Fruit fly (Drosophila melanogaster) whole organism, embryonic: Measurements from ENCODE around the gene HipHop.

Experiments
- Asciz ChIP-seq: fragments of 200-800 bp; sonication (Bioruptor generic); optimal IDR thresholded peaks from 2 replicates; lab custom pipeline; 2017; ENCODE audit warnings: missing biosample characterization, mild to moderate bottlenecking, missing genetic modification characterization, missing genetic modification reagents
- CG10321 ChIP-seq: fragments of 200-800 bp; sonication (Bioruptor generic); IDR thresholded peaks from 2 replicates; pipeline ENCODE4 v1.3.6; 2022; ENCODE audit warnings: missing biosample characterization, missing genetic modification characterization
- CG10462 ChIP-seq: fragments of 200-800 bp; sonication (Bioruptor generic); optimal IDR thresholded peaks from 2 replicates; lab custom pipeline; 2016; ENCODE audit warnings: missing biosample characterization, missing genetic modification characterization
- CG11696 ChIP-seq: fragments of 200-800 bp; sonication (Bioruptor generic); IDR thresholded peaks from 2 replicates; pipeline ENCODE4 v1.3.6; 2022; ENCODE audit warnings: missing biosample characterization, missing genetic modification characterization
- CG1233 ChIP-seq: fragments of 200-800 bp; sonication (Bioruptor generic); optimal IDR thresholded peaks from 4 replicates; lab custom pipeline; 2018; ENCODE audit warnings: missing biosample characterization, mild to moderate bottlenecking, missing genetic modification characterization
- CG14667 ChIP-seq: fragments of 200-800 bp; sonication (Bioruptor generic); IDR thresholded peaks from 2 replicates; pipeline ENCODE4 v1.3.6; 2022; ENCODE audit warnings: missing biosample characterization, missing genetic modification characterization
- CG14860 ChIP-seq: fragments of 200-800 bp; sonication (Bioruptor generic); IDR thresholded peaks from 3 replicates; pipeline ENCODE4 v1.3.6; 2022; ENCODE audit warnings: missing biosample characterization, missing genetic modification characterization; ENCODE audit not compliant: partially characterized antibody
- CG1529 ChIP-seq: fragments of 200-800 bp; sonication (Bioruptor generic); optimal IDR thresholded peaks from 3 replicates; lab custom pipeline; 2018; ENCODE audit warnings: missing biosample characterization, missing genetic modification characterization
- CG2120 ChIP-seq: fragments of 200-800 bp; sonication (Bioruptor generic); optimal IDR thresholded peaks from 3 replicates; lab custom pipeline; 2016; ENCODE audit warnings: missing biosample characterization, missing genetic modification characterization
- CG2199 ChIP-seq: fragments of 200-800 bp; sonication (Bioruptor generic); IDR thresholded peaks from 3 replicates; pipeline ENCODE4 v1.3.6; 2022; ENCODE audit warnings: missing biosample characterization, missing genetic modification characterization
- CG30020 ChIP-seq: fragments of 200-800 bp; optimal IDR thresholded peaks from 2 replicates; lab custom pipeline; 2019; ENCODE audit warnings: missing biosample characterization, mild to moderate bottlenecking, missing genetic modification characterization, moderate library complexity
- CG31224 ChIP-seq: fragments of 200-800 bp; sonication (Bioruptor generic); IDR thresholded peaks from 2 replicates; pipeline ENCODE4 v1.3.6; 2022; ENCODE audit warnings: missing biosample characterization, missing genetic modification characterization
- CG31365 ChIP-seq: fragments of 200-800 bp; sonication (Bioruptor generic); optimal IDR thresholded peaks from 2 replicates; lab custom pipeline; 2018; ENCODE audit warnings: missing biosample characterization, mild to moderate bottlenecking, missing genetic modification characterization
- CG31388 ChIP-seq: fragments of 200-800 bp; sonication (Bioruptor generic); optimal IDR thresholded peaks from 2 replicates; lab custom pipeline; 2016; ENCODE audit warnings: missing biosample characterization, missing genetic modification characterization
- CG34376 ChIP-seq: fragments of 200-800 bp; sonication (Bioruptor generic); optimal IDR thresholded peaks from 2 replicates; lab custom pipeline; 2018; ENCODE audit warnings: missing biosample characterization, mild to moderate bottlenecking, missing genetic modification characterization
- CG4360 ChIP-seq: fragments of 200-800 bp; sonication (Bioruptor generic); IDR thresholded peaks from 2 replicates; pipeline ENCODE4 v1.3.6; 2022; ENCODE audit warnings: missing biosample characterization, missing genetic modification characterization
- CG4730 ChIP-seq: fragments of 200-800 bp; sonication (Bioruptor generic); IDR thresholded peaks from 2 replicates; pipeline ENCODE4 v1.3.6; 2022; ENCODE audit warnings: missing biosample characterization, missing genetic modification characterization
- CG4820 ChIP-seq: fragments of 200-800 bp; sonication (Bioruptor generic); optimal IDR thresholded peaks from 3 replicates; lab custom pipeline; 2016; ENCODE audit warnings: missing biosample characterization, missing genetic modification characterization
- CG7372 ChIP-seq: fragments of 200-800 bp; sonication (Bioruptor generic); IDR thresholded peaks from 2 replicates; pipeline ENCODE4 v1.3.6; 2022; ENCODE audit warnings: missing biosample characterization, missing genetic modification characterization
- CG9932 ChIP-seq: fragments of 200-800 bp; sonication (Bioruptor generic); IDR thresholded peaks from 2 replicates; pipeline ENCODE4 v1.3.6; 2022; ENCODE audit warnings: missing biosample characterization, missing genetic modification characterization
- D ChIP-seq, 2 experiments: fragments of 200-800 bp in 1 of 2; fragments of >200 bp in 1 of 2; sonication (Bioruptor generic) in 1 of 2; optimal IDR thresholded peaks; 2 replicates in 1 of 2; 3 replicates in 1 of 2; lab custom pipeline; 2017; ENCODE audit warnings: mild to moderate bottlenecking in 1 of 2, missing biosample characterization in 1 of 2, missing genetic modification characterization in 1 of 2, missing genetic modification reagents in 1 of 2
- Deaf1 ChIP-seq: fragments of 200-800 bp; optimal IDR thresholded peaks from 3 replicates; lab custom pipeline; 2019; ENCODE audit warnings: missing biosample characterization, mild to moderate bottlenecking, missing genetic modification characterization, moderate library complexity
- Doc3 ChIP-seq: fragments of 200-800 bp; sonication (Bioruptor generic); IDR thresholded peaks from 3 replicates; pipeline ENCODE4 v1.3.6; 2022; ENCODE audit warnings: missing biosample characterization, missing genetic modification characterization; ENCODE audit not compliant: partially characterized antibody
- Hand ChIP-seq: fragments of 200-800 bp; sonication (Bioruptor generic); optimal IDR thresholded peaks from 2 replicates; lab custom pipeline; 2017; ENCODE audit warnings: mild to moderate bottlenecking, missing biosample characterization, missing genetic modification reagents, missing genetic modification characterization
- Hr3 ChIP-seq: fragments of 200-800 bp; sonication (Bioruptor generic); optimal IDR thresholded peaks from 3 replicates; lab custom pipeline; 2016; ENCODE audit warnings: missing biosample characterization, missing genetic modification characterization
- Hr78 ChIP-seq, 2 experiments: fragments of 200-800 bp in 1 of 2; fragments of >200 bp in 1 of 2; sonication (Bioruptor generic) in 1 of 2; optimal IDR thresholded peaks; 2 replicates each; lab custom pipeline; 2017 to 2019; ENCODE audit warnings: missing biosample characterization in 2 of 2, missing genetic modification characterization in 2 of 2, mild to moderate bottlenecking in 1 of 2, moderate library complexity in 1 of 2
- MESR4 ChIP-seq: fragments of 200-800 bp; sonication (Bioruptor generic); optimal IDR thresholded peaks from 2 replicates; lab custom pipeline; 2018; ENCODE audit warnings: missing biosample characterization, mild to moderate bottlenecking, missing genetic modification characterization, moderate library complexity
- Taf1 ChIP-seq: fragments of 200-800 bp; sonication (Bioruptor generic); IDR thresholded peaks from 2 replicates; pipeline ENCODE4 v1.3.6; 2022; ENCODE audit warnings: missing biosample characterization, missing genetic modification characterization
- Tbp ChIP-seq: fragments of >200 bp; optimal IDR thresholded peaks from 2 replicates; lab custom pipeline; 2018; ENCODE audit warnings: missing biosample characterization, missing genetic modification characterization
- Xrp1 ChIP-seq: fragments of 200-800 bp; sonication (Bioruptor generic); IDR thresholded peaks from 2 replicates; pipeline ENCODE4 v1.3.6; 2022; ENCODE audit warnings: missing biosample characterization, missing genetic modification characterization
- ab ChIP-seq: fragments of 200-800 bp; sonication (Bioruptor generic); optimal IDR thresholded peaks from 2 replicates; lab custom pipeline; 2016; ENCODE audit warnings: missing biosample characterization, missing genetic modification characterization
- ara ChIP-seq: fragments of 200-800 bp; sonication (Bioruptor generic); IDR thresholded peaks from 2 replicates; pipeline ENCODE4 v1.3.6; 2022; ENCODE audit warnings: missing biosample characterization, missing genetic modification characterization
- ase ChIP-seq: fragments of 200-800 bp; sonication (Bioruptor generic); IDR thresholded peaks from 3 replicates; pipeline ENCODE4 v1.3.6; 2022; ENCODE audit warnings: missing biosample characterization, missing genetic modification characterization
- az2 ChIP-seq: fragments of 200-800 bp; sonication (Bioruptor generic); optimal IDR thresholded peaks from 3 replicates; lab custom pipeline; 2016; ENCODE audit warnings: missing biosample characterization, missing genetic modification characterization
- dm ChIP-seq: fragments of 200-800 bp; sonication (Bioruptor generic); optimal IDR thresholded peaks from 3 replicates; lab custom pipeline; 2016; ENCODE audit warnings: missing biosample characterization, missing genetic modification characterization
- gcm ChIP-seq: fragments of 200-800 bp; sonication (Bioruptor generic); optimal IDR thresholded peaks from 2 replicates; lab custom pipeline; 2019; ENCODE audit warnings: missing biosample characterization, mild to moderate bottlenecking, missing genetic modification characterization, moderate library complexity
- grn ChIP-seq: fragments of 200-800 bp; sonication (Bioruptor generic); optimal IDR thresholded peaks from 3 replicates; lab custom pipeline; 2017; ENCODE audit warnings: missing biosample characterization, missing genetic modification characterization
- gt ChIP-seq: fragments of 200-800 bp; sonication (Bioruptor generic); IDR thresholded peaks from 2 replicates; pipeline ENCODE4 v1.3.6; 2022; ENCODE audit warnings: missing biosample characterization, missing genetic modification characterization
- kah ChIP-seq: fragments of 200-800 bp; sonication (Bioruptor generic); optimal IDR thresholded peaks from 2 replicates; lab custom pipeline; 2018; ENCODE audit warnings: missing biosample characterization, mild to moderate bottlenecking, missing genetic modification characterization
- kay ChIP-seq: fragments of 200-800 bp; sonication (Bioruptor generic); optimal IDR thresholded peaks from 2 replicates; lab custom pipeline; 2016; ENCODE audit warnings: missing biosample characterization, missing genetic modification characterization
- mam ChIP-seq: fragments of 200-800 bp; sonication (Bioruptor generic); optimal IDR thresholded peaks from 3 replicates; lab custom pipeline; 2016; ENCODE audit warnings: missing biosample characterization, missing genetic modification characterization
- nau ChIP-seq: fragments of 200-800 bp; sonication (Bioruptor generic); optimal IDR thresholded peaks from 3 replicates; lab custom pipeline; 2017; ENCODE audit warnings: missing biosample characterization, mild to moderate bottlenecking, missing genetic modification characterization, missing genetic modification reagents
- org-1 ChIP-seq: fragments of 200-800 bp; sonication (Bioruptor generic); optimal IDR thresholded peaks from 2 replicates; lab custom pipeline; 2017; ENCODE audit warnings: missing biosample characterization, missing genetic modification characterization
- pum ChIP-seq: fragments of 200-800 bp; sonication (Bioruptor generic); optimal IDR thresholded peaks from 2 replicates; lab custom pipeline; 2016; ENCODE audit warnings: missing biosample characterization, missing genetic modification characterization
- sob ChIP-seq: fragments of 200-800 bp; sonication (Bioruptor generic); IDR thresholded peaks from 2 replicates; pipeline ENCODE4 v1.3.6; 2022; ENCODE audit warnings: missing biosample characterization, missing genetic modification characterization
- sqz ChIP-seq: fragments of 200-800 bp; sonication (Bioruptor generic); optimal IDR thresholded peaks from 3 replicates; lab custom pipeline; 2018; ENCODE audit warnings: missing biosample characterization, mild to moderate bottlenecking, missing genetic modification characterization
- stc ChIP-seq: fragments of 200-800 bp; sonication (Bioruptor generic); IDR thresholded peaks from 2 replicates; pipeline ENCODE4 v1.3.6; 2022; ENCODE audit warnings: missing biosample characterization, missing genetic modification characterization
- tio ChIP-seq: fragments of 200-800 bp; sonication (Bioruptor generic); optimal IDR thresholded peaks from 2 replicates; lab custom pipeline; 2017; ENCODE audit warnings: missing biosample characterization, missing genetic modification characterization, inconsistent platforms
- toy ChIP-seq: fragments of 200-800 bp; sonication (Bioruptor generic); IDR thresholded peaks from 2 replicates; pipeline ENCODE4 v1.3.6; 2022; ENCODE audit warnings: missing biosample characterization, missing genetic modification characterization
- wdn ChIP-seq: fragments of 200-800 bp; sonication (Bioruptor generic); IDR thresholded peaks from 2 replicates; pipeline ENCODE4 v1.3.6; 2022; ENCODE audit warnings: missing biosample characterization, missing genetic modification characterization
- zf30C ChIP-seq: fragments of 200-800 bp; sonication (Bioruptor generic); optimal IDR thresholded peaks from 3 replicates; lab custom pipeline; 2018; ENCODE audit warnings: missing biosample characterization, mild to moderate bottlenecking, missing genetic modification characterization
- zfh2 ChIP-seq: fragments of 200-800 bp; sonication (Bioruptor generic); optimal IDR thresholded peaks from 2 replicates; lab custom pipeline; 2016; ENCODE audit warnings: missing biosample characterization, missing genetic modification characterization

Gene HipHop

DNA sequence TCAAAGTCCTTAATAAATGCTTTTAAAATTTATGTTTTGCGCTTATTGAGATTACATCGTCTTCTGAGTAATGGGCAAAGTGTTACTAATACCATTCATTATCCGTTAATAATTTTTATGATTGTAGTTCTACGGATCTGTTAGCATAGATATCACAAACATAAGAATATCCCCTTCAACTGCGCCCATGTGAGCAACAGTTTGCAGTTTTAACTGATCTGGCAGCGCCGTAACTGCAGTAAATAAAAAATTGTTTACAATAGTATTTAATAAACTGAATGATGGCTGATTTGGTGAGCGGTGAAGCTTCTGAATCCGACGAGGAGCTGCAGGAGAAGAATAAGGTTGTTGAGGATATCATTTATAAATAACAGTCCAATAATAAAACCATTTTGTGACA lies 49.1 kb downstream of the HipHop start, which contains the start of gene Blos3 (continued):
- TF ChIP-seq CG4730 (GFP tag; lab: Robert Waterston, UW) (no peak), MESR4 (GFP tag; lab: Kevin White, UChicago) (peak; percentile 52), pum (GFP tag; lab: Kevin White, UChicago) (peak; percentile 60), CG31388 (GFP tag; lab: Kevin White, UChicago) (no peak), Xrp1 (GFP tag; lab: Robert Waterston, UW) (peak; percentile 40; the same call in 1 of the 2 replicates), CG10321 (GFP tag; lab: Robert Waterston, UW) (no peak), Taf1 (no peak), zfh2 (GFP tag; lab: Kevin White, UChicago) (peak; percentile 65), org-1 (GFP tag; lab: Kevin White, UChicago) (no peak), stc (no peak), ase (GFP tag; lab: Robert Waterston, UW) (no peak), kah (GFP tag; lab: Kevin White, UChicago) (peak; percentile 69), dm (GFP tag; lab: Kevin White, UChicago) (no peak), CG34376 (GFP tag; lab: Kevin White, UChicago) (peak; percentile 0), sqz (GFP tag; lab: Kevin White, UChicago) (no peak), CG4820 (GFP tag; lab: Kevin White, UChicago) (peak; percentile 35), CG14667 (peak; percentile 4; the same call in 1 of the 2 replicates), Doc3 (GFP tag; lab: Robert Waterston, UW) (no peak), D (optimal IDR thresholded peaks at IDR 0.05; lab: Kevin White, UChicago) (no peak), D (GFP tag; optimal IDR thresholded peaks at IDR 0.05; lab: Kevin White, UChicago) (no peak), sob (GFP tag; lab: Robert Waterston, UW) (no peak), CG14860 (GFP tag; lab: Robert Waterston, UW) (no peak), mam (GFP tag; lab: Kevin White, UChicago) (peak; percentile 65), Asciz (GFP tag; lab: Kevin White, UChicago) (peak; percentile 15), ara (no peak), gcm (no peak), tio (GFP tag; lab: Kevin White, UChicago) (peak; percentile 19), CG1529 (GFP tag; lab: Kevin White, UChicago) (peak; percentile 73), CG11696 (GFP tag; lab: Robert Waterston, UW) (no peak), CG2199 (GFP tag; lab: Robert Waterston, UW) (no peak), CG1233 (GFP tag; lab: Kevin White, UChicago) (peak; percentile 24), CG10462 (no peak), toy (GFP tag; lab: Robert Waterston, UW) (no peak), Hr3 (GFP tag; lab: Kevin White, UChicago) (no peak), az2 (GFP tag; lab: Kevin White, UChicago) (peak; percentile 62), CG31224 (no peak), CG9932 (GFP tag; lab: Robert Waterston, UW) (0 out of 2 replicates have a peak, but pooled peaks have one; percentile 41), Tbp (no peak), ab (GFP tag; lab: Kevin White, UChicago) (no peak), zf30C (no peak), CG31365 (no peak), wdn (GFP tag; lab: Robert Waterston, UW) (no peak), Deaf1 (tag; lab: Kevin White, UChicago) (no peak), CG2120 (GFP tag; lab: Kevin White, UChicago) (peak; percentile 71), CG30020 (peak; percentile 17), nau (GFP tag; lab: Kevin White, UChicago) (no peak), Hand (GFP tag; lab: Kevin White, UChicago) (no peak), kay (GFP tag; lab: Kevin White, UChicago) (no peak), CG4360 (GFP tag; lab: Robert Waterston, UW) (no peak), Hr78 (GFP tag; optimal IDR thresholded peaks at IDR 0.05; lab: Kevin White, UChicago) (no peak), gt (GFP tag; lab: Robert Waterston, UW) (no peak), CG7372 (GFP tag; lab: Robert Waterston, UW) (no peak; the same call in 1 of the 2 replicates), grn (GFP tag; lab: Kevin White, UChicago) (no peak)
